Worm (Caenorhabditis elegans) whole organism, L2 larva: ENCODE results near the gene srxa-10.

ENCODE experiments used
- F13H6.1 ChIP-seq: sonication (generic microtip); optimal IDR thresholded peaks from 2 replicates; lab custom pipeline; 2016; ENCODE audit warnings: missing genetic modification characterization, missing compliant biosample characterization
- ZK546.5 ChIP-seq: sonication (generic microtip); optimal IDR thresholded peaks from 2 replicates; lab custom pipeline; 2017; ENCODE audit warnings: missing biosample characterization, missing genetic modification characterization
- ama-1 ChIP-seq: fragments of 150-350 bp; optimal IDR thresholded peaks from 2 replicates; lab custom pipeline; 2018; ENCODE audit warnings: inconsistent platforms
- nhr-11 ChIP-seq: fragments of 150-350 bp; optimal IDR thresholded peaks from 2 replicates; lab custom pipeline; 2014; ENCODE audit warnings: missing biosample characterization, missing genetic modification characterization
- nhr-237 ChIP-seq: fragments of 150-350 bp; optimal IDR thresholded peaks from 2 replicates; lab custom pipeline; 2014; ENCODE audit warnings: missing biosample characterization, missing genetic modification characterization
- nhr-25 ChIP-seq: fragments of 150-350 bp; sonication (generic microtip); optimal IDR thresholded peaks from 3 replicates; lab custom pipeline; 2014; ENCODE audit warnings: missing biosample characterization, missing genetic modification characterization
- skn-1 ChIP-seq: sonication (generic microtip); optimal IDR thresholded peaks from 2 replicates; lab custom pipeline; 2017; ENCODE audit warnings: missing biosample characterization, missing genetic modification characterization
- unc-39 ChIP-seq: fragments of 150-350 bp; optimal IDR thresholded peaks from 2 replicates; lab custom pipeline; 2014; ENCODE audit warnings: missing biosample characterization, missing genetic modification characterization
- unc-62 ChIP-seq: fragments of 150-350 bp; optimal IDR thresholded peaks from 2 replicates; lab custom pipeline; 2014; ENCODE audit warnings: missing biosample characterization, missing genetic modification reagents, missing genetic modification characterization

DNA sequence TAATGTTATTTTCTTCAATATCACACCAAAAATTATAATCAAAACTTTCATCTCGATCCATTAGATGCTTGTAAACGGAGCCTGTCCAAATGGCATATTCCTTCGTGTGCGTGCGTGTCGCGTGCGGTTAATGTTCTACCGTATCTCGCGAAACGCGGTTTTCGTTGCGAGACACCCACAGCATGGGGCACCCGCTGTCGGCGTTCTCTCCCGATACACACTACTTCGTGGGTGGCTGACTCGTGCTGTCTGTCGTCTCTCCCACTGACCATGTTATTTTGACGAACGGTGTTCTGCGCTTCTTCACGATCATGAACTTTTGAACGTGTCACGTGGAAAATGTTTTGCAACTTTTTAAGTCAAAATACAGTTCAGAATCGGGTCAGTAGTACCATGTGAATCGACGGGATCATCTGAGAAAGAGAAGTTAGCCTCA lies 30.9 kb downstream of the srxa-10 start:
- no peak for TF ChIP-seq nhr-11
- peak; percentile 41 for TF ChIP-seq skn-1 (tag; lab: Kevin White, UChicago)
- TF ChIP-seq F13H6.1 = peak; percentile 99
- peak; percentile 91 for TF ChIP-seq ZK546.5 (tag; lab: Kevin White, UChicago)
- TF ChIP-seq unc-39 (tag; lab: Kevin White, UChicago) = peak; percentile 35
- peak; percentile 83 for TF ChIP-seq unc-62 (GFP tag; lab: Kevin White, UChicago)
- TF ChIP-seq nhr-237 (tag; lab: Kevin White, UChicago) = peak; percentile 71
- peak; percentile 98 for TF ChIP-seq nhr-25
- peak; percentile 95 for TF ChIP-seq ama-1
